Fruit fly (Drosophila melanogaster): ENCODE results near the gene sws.

The sws gene

dm6 chrX:7946858-7947313 is 21.1 kb downstream of the sws start, which contains the start of gene orion:
Gene orion, minus strand, starts transcription at chrX:7946908.
- TF ChIP-seq dac (GFP tag; optimal IDR thresholded peaks at IDR 0.05): peak; percentile 55
- peak; percentile 31 for TF ChIP-seq CG8632 (GFP tag; optimal IDR thresholded peaks at IDR 0.05)
- peak; percentile 29 for TF ChIP-seq topi (GFP tag; optimal IDR thresholded peaks at IDR 0.05)
- TF ChIP-seq OdsH (GFP tag; optimal IDR thresholded peaks at IDR 0.05): no peak
- peak; percentile 59; the same call in 1 of the 2 replicates for TF ChIP-seq CG15336 (GFP tag; IDR thresholded peaks at IDR 0.05)
- TF ChIP-seq Sox102F (GFP tag; optimal IDR thresholded peaks at IDR 0.05): no peak
- no peak for TF ChIP-seq acj6 (GFP tag; optimal IDR thresholded peaks at IDR 0.05)
- no peak for TF ChIP-seq CG11902 (GFP tag; optimal IDR thresholded peaks at IDR 0.05)
- peak; percentile 83 for TF ChIP-seq CG6808 (GFP tag; optimal IDR thresholded peaks at IDR 0.05)
- no peak for TF ChIP-seq Hr38 (GFP tag; optimal IDR thresholded peaks at IDR 0.05)
- TF ChIP-seq Sox14 (GFP tag; optimal IDR thresholded peaks at IDR 0.05): peak; percentile 92
- no peak for TF ChIP-seq fd85E (GFP tag; optimal IDR thresholded peaks at IDR 0.05)
- TF ChIP-seq Hr39 (GFP tag; optimal IDR thresholded peaks at IDR 0.05): no peak
- TF ChIP-seq CG10631 (GFP tag; optimal IDR thresholded peaks at IDR 0.05): no peak
- no peak for TF ChIP-seq CG32006 (GFP tag; optimal IDR thresholded peaks at IDR 0.05)
- no peak for TF ChIP-seq CG8319 (GFP tag; optimal IDR thresholded peaks at IDR 0.05)
- TF ChIP-seq achi (GFP tag; optimal IDR thresholded peaks at IDR 0.05): peak; percentile 47
- TF ChIP-seq fkh (GFP tag; optimal IDR thresholded peaks at IDR 0.05): no peak
- peak; percentile 8 for TF ChIP-seq CG11762 (GFP tag; optimal IDR thresholded peaks at IDR 0.05; ENCODE audit: insufficient read depth)
- TF ChIP-seq CG3032 (tag; optimal IDR thresholded peaks at IDR 0.05): peak; percentile 64
- TF ChIP-seq CG8119 (GFP tag; IDR thresholded peaks at IDR 0.05): peak; percentile 73
- TF ChIP-seq lz (GFP tag; optimal IDR thresholded peaks at IDR 0.05): peak; percentile 17
- peak; percentile 9 for TF ChIP-seq CG7368 (GFP tag; optimal IDR thresholded peaks at IDR 0.05)
- TF ChIP-seq CG4318 (GFP tag; optimal IDR thresholded peaks at IDR 0.05): no peak
- no peak for TF ChIP-seq Eip75B (GFP tag; optimal IDR thresholded peaks at IDR 0.05)
- peak; percentile 88 for TF ChIP-seq CG9139 (GFP tag; optimal IDR thresholded peaks at IDR 0.05)
- TF ChIP-seq CG11294 (GFP tag; IDR thresholded peaks at IDR 0.05): no peak
- peak; percentile 34 for TF ChIP-seq esn (GFP tag; optimal IDR thresholded peaks at IDR 0.05)
- peak; percentile 32 for TF ChIP-seq fd59A (GFP tag; optimal IDR thresholded peaks at IDR 0.05)
- peak; percentile 25 for TF ChIP-seq vri (GFP tag; optimal IDR thresholded peaks at IDR 0.05)
- no peak for TF ChIP-seq Eip93F (GFP tag; optimal IDR thresholded peaks at IDR 0.05)
- no peak for TF ChIP-seq spab (GFP tag; optimal IDR thresholded peaks at IDR 0.05)
- TF ChIP-seq Ets21C (GFP tag; optimal IDR thresholded peaks at IDR 0.05): no peak
- TF ChIP-seq net (GFP tag; optimal IDR thresholded peaks at IDR 0.05): no peak
- peak; percentile 86 for TF ChIP-seq CG6163 (GFP tag; IDR thresholded peaks at IDR 0.05)
- TF ChIP-seq CG6854 (GFP tag; optimal IDR thresholded peaks at IDR 0.05): no peak
- TF ChIP-seq Ets96B (tag; optimal IDR thresholded peaks at IDR 0.05): peak; percentile 71
- no peak for TF ChIP-seq CG3919 (GFP tag; optimal IDR thresholded peaks at IDR 0.05)
- peak; percentile 16 for TF ChIP-seq CG34406 (GFP tag; optimal IDR thresholded peaks at IDR 0.05)
- peak; percentile 84 for TF ChIP-seq Eip78C (GFP tag)
- TF ChIP-seq Sox15 (GFP tag; optimal IDR thresholded peaks at IDR 0.05): no peak
- no peak for TF ChIP-seq Met (GFP tag; optimal IDR thresholded peaks at IDR 0.05)
- no peak for TF ChIP-seq Blimp-1 (GFP tag; optimal IDR thresholded peaks at IDR 0.05)
- peak in 1 of 2 experiments; percentile 58 for TF ChIP-seq salr (GFP tag; optimal IDR thresholded peaks at IDR 0.05)
- TF ChIP-seq Lpt (GFP tag; optimal IDR thresholded peaks at IDR 0.05): peak; percentile 59
- no peak for TF ChIP-seq CG31627 (GFP tag; optimal IDR thresholded peaks at IDR 0.05)
- TF ChIP-seq CG16779 (tag; optimal IDR thresholded peaks at IDR 0.05): peak; percentile 83
- TF ChIP-seq pdm3 (GFP tag; optimal IDR thresholded peaks at IDR 0.05): no peak
- TF ChIP-seq Smox (GFP tag; optimal IDR thresholded peaks at IDR 0.05): no peak
- no peak for TF ChIP-seq Hr4 (GFP tag; optimal IDR thresholded peaks at IDR 0.05)
- TF ChIP-seq ss (GFP tag; optimal IDR thresholded peaks at IDR 0.05): peak; percentile 93 to 94
- peak; percentile 81 for TF ChIP-seq eg (GFP tag; IDR thresholded peaks at IDR 0.05)
- no peak for TF ChIP-seq cyc (GFP tag; optimal IDR thresholded peaks at IDR 0.05)
